Worm (Caenorhabditis elegans) whole organism, young adult: ENCODE measurements around the gene Y48E1C.4.
A peak's percentile ranks its signal among the peaks of the same experiment; 100 is the strongest.

Experiments
- F37B4.10 ChIP-seq: fragments of 200-800 bp; sonication (Bioruptor generic); IDR thresholded peaks from 2 replicates; pipeline ENCODE4 v1.3.6; 2022; ENCODE audit warnings: missing genetic modification characterization, missing compliant biosample characterization
- T07F8.4 ChIP-seq: sonication (generic microtip); optimal IDR thresholded peaks from 2 replicates; lab custom pipeline; 2016; ENCODE audit warnings: mild to moderate bottlenecking, missing genetic modification characterization, moderate library complexity, missing compliant biosample characterization
- Y79H2A.3 ChIP-seq: fragments of 200-800 bp; sonication (Bioruptor generic); conservative IDR thresholded peaks from 2 replicates; pipeline ENCODE4 v1.3.6; 2022; ENCODE audit warnings: missing genetic modification reagents, missing genetic modification characterization, missing compliant biosample characterization
- ZK185.1 ChIP-seq: sonication (generic microtip); optimal IDR thresholded peaks from 2 replicates; lab custom pipeline; 2016; ENCODE audit warnings: mild to moderate bottlenecking, missing genetic modification characterization, missing compliant biosample characterization; ENCODE audit not compliant: poor library complexity, severe bottlenecking
- ama-1 ChIP-seq, 3 experiments: fragments of 150-350 bp in 1 of 3; sonication (generic microtip) in 2 of 3; optimal IDR thresholded peaks; 2 replicates each; lab custom pipeline; 2014 to 2018; ENCODE audit warnings: missing biosample characterization in 2 of 3, missing genetic modification characterization in 2 of 3, missing genetic modification reagents in 2 of 3
- cebp-1 ChIP-seq, 2 experiments: fragments of 200-800 bp in 1 of 2; sonication (Bioruptor generic) in 1 of 2; sonication (generic microtip) in 1 of 2; IDR thresholded peaks in 1 of 2; optimal IDR thresholded peaks in 1 of 2; 2 replicates each; pipeline versions ENCODE4 v1.3.6 to Lab custom; 2017 to 2022; ENCODE audit warnings: missing compliant biosample characterization in 2 of 2, missing genetic modification characterization in 2 of 2, mild to moderate bottlenecking in 1 of 2, missing genetic modification reagents in 1 of 2, moderate library complexity in 1 of 2
- cebp-2 ChIP-seq: fragments of 200-800 bp; sonication (Bioruptor generic); IDR thresholded peaks from 2 replicates; pipeline ENCODE4 v1.3.6; 2022; ENCODE audit warnings: missing genetic modification characterization, missing compliant biosample characterization
- ceh-40 ChIP-seq: fragments of 200-800 bp; sonication (Bioruptor generic); IDR thresholded peaks from 2 replicates; pipeline ENCODE4 v1.3.6; 2022; ENCODE audit warnings: missing genetic modification characterization, missing compliant biosample characterization
- ceh-79 ChIP-seq: sonication (generic microtip); optimal IDR thresholded peaks from 2 replicates; lab custom pipeline; 2017; ENCODE audit warnings: mild to moderate bottlenecking, missing genetic modification characterization, missing compliant biosample characterization
- ceh-91 ChIP-seq: fragments of 200-800 bp; sonication (Bioruptor generic); IDR thresholded peaks from 2 replicates; pipeline ENCODE4 v1.3.6; 2022; ENCODE audit warnings: missing genetic modification reagents, missing genetic modification characterization, missing compliant biosample characterization
- chd-7 ChIP-seq: sonication (generic microtip); optimal IDR thresholded peaks from 2 replicates; lab custom pipeline; 2016; ENCODE audit warnings: mild to moderate bottlenecking, missing genetic modification characterization, moderate library complexity, missing compliant biosample characterization
- die-1 ChIP-seq: sonication (generic microtip); optimal IDR thresholded peaks from 2 replicates; lab custom pipeline; 2016; ENCODE audit warnings: missing genotype, mild to moderate bottlenecking, missing genetic modification characterization, missing compliant biosample characterization
- dpff-1 ChIP-seq: sonication (generic microtip); optimal IDR thresholded peaks from 2 replicates; lab custom pipeline; 2017; ENCODE audit warnings: mild to moderate bottlenecking, missing genetic modification characterization, missing compliant biosample characterization
- egl-44 ChIP-seq: fragments of 200-800 bp; sonication (Bioruptor generic); IDR thresholded peaks from 2 replicates; pipeline ENCODE4 v1.3.6; 2022; ENCODE audit warnings: missing genetic modification reagents, missing genetic modification characterization, missing compliant biosample characterization
- egrh-3 ChIP-seq: fragments of 200-800 bp; sonication (Bioruptor generic); IDR thresholded peaks from 2 replicates; pipeline ENCODE4 v1.3.6; 2022; ENCODE audit warnings: missing genetic modification reagents, missing genetic modification characterization, missing compliant biosample characterization
- hrde-1 ChIP-seq: sonication (generic microtip); optimal IDR thresholded peaks from 2 replicates; lab custom pipeline; 2016; ENCODE audit warnings: missing genetic modification characterization, mild to moderate bottlenecking, missing compliant biosample characterization, moderate library complexity, missing genotype, missing genetic modification reagents, borderline replicate concordance
- let-526 ChIP-seq: fragments of 200-800 bp; sonication (Bioruptor generic); IDR thresholded peaks from 2 replicates; pipeline ENCODE4 v1.3.6; 2022; ENCODE audit warnings: missing genetic modification reagents, missing genetic modification characterization, missing compliant biosample characterization
- lin-26 ChIP-seq: fragments of 200-800 bp; sonication (Bioruptor generic); IDR thresholded peaks from 2 replicates; pipeline ENCODE4 v1.3.6; 2022; ENCODE audit warnings: missing genetic modification reagents, missing genetic modification characterization, missing compliant biosample characterization
- lin-35 ChIP-seq, 3 experiments: fragments of 150-350 bp in 2 of 3; sonication (generic microtip) in 1 of 3; optimal IDR thresholded peaks; 2 replicates each; lab custom pipeline; 2014 to 2018; ENCODE audit warnings: missing biosample characterization in 3 of 3, missing genetic modification characterization in 3 of 3, missing genetic modification reagents in 3 of 3
- lsy-27 ChIP-seq: sonication (generic microtip); optimal IDR thresholded peaks from 2 replicates; lab custom pipeline; 2017; ENCODE audit warnings: missing genetic modification characterization, mild to moderate bottlenecking, missing compliant biosample characterization, antibody characterized with exemption, missing genotype, borderline replicate concordance; ENCODE audit not compliant: insufficient read depth
- madf-3 ChIP-seq: fragments of 200-800 bp; sonication (Bioruptor generic); IDR thresholded peaks from 2 replicates; pipeline ENCODE4 v1.3.6; 2022; ENCODE audit warnings: missing genetic modification reagents, missing genetic modification characterization, missing compliant biosample characterization
- madf-6 ChIP-seq: fragments of 200-800 bp; sonication (Bioruptor generic); IDR thresholded peaks from 2 replicates; pipeline ENCODE4 v1.3.6; 2022; ENCODE audit warnings: missing genetic modification reagents, missing genetic modification characterization, missing compliant biosample characterization
- nfya-2 ChIP-seq: fragments of 200-800 bp; sonication (Bioruptor generic); IDR thresholded peaks from 2 replicates; pipeline ENCODE4 v1.3.6; 2022; ENCODE audit warnings: missing genetic modification reagents, missing genetic modification characterization, missing compliant biosample characterization
- nhr-80 ChIP-seq: sonication (generic microtip); optimal IDR thresholded peaks from 2 replicates; lab custom pipeline; 2016; ENCODE audit warnings: missing genetic modification characterization, missing compliant biosample characterization
- rcor-1 ChIP-seq: fragments of 200-800 bp; sonication (Bioruptor generic); IDR thresholded peaks from 2 replicates; pipeline ENCODE4 v1.3.6; 2022; ENCODE audit warnings: missing genetic modification reagents, missing genetic modification characterization, missing compliant biosample characterization
- rpc-1 ChIP-seq, 2 experiments: fragments of 150-350 bp in 1 of 2; sonication (generic microtip) in 1 of 2; optimal IDR thresholded peaks; 2 replicates each; lab custom pipeline; 2014 to 2018; ENCODE audit warnings: missing biosample characterization in 1 of 2, missing genetic modification characterization in 1 of 2, missing genetic modification reagents in 1 of 2, missing genotype in 1 of 2
- snpc-4 ChIP-seq, 5 experiments: fragments of 150-350 bp in 1 of 5; sonication (generic microtip) in 4 of 5; optimal IDR thresholded peaks; 2 replicates each; lab custom pipeline; 2014 to 2018; ENCODE audit warnings: missing genetic modification characterization in 5 of 5, missing biosample characterization in 3 of 5, antibody characterized with exemption in 2 of 5, mild to moderate bottlenecking in 2 of 5, missing compliant biosample characterization in 2 of 5, missing genotype in 2 of 5, moderate library complexity in 2 of 5, missing genetic modification reagents in 1 of 5
- unc-62 ChIP-seq: fragments of 150-350 bp; optimal IDR thresholded peaks from 2 replicates; lab custom pipeline; 2014; ENCODE audit warnings: missing biosample characterization, missing genetic modification reagents, missing genetic modification characterization
- zfh-2 ChIP-seq: fragments of 200-800 bp; sonication (Bioruptor generic); conservative IDR thresholded peaks from 2 replicates; pipeline ENCODE4 v1.3.6; 2022; ENCODE audit warnings: missing genetic modification reagents, missing genetic modification characterization, missing compliant biosample characterization
- ztf-22 ChIP-seq: fragments of 200-800 bp; sonication (Bioruptor generic); optimal IDR thresholded peaks from 2 replicates; lab custom pipeline; 2018; ENCODE audit warnings: mild to moderate bottlenecking, missing genetic modification characterization, moderate library complexity, missing compliant biosample characterization

Y48E1C.4 gene

ce11 chrII:13436725-13437124 is at the start of gene Y48E1C.4:
TSS of gene Y48E1C.4 (minus strand) at chrII:13436825.
- no peak for TF ChIP-seq ceh-40 (GFP tag; lab: Robert Waterston, UW)
- TF ChIP-seq madf-3 (GFP tag; lab: Robert Waterston, UW) = no peak
- TF ChIP-seq madf-6 = no peak
- no peak for TF ChIP-seq Y79H2A.3
- TF ChIP-seq zfh-2 (GFP tag; lab: Robert Waterston, UW) = no peak
- TF ChIP-seq ztf-22 (GFP tag; lab: Kevin White, UChicago) = no peak
- no peak for TF ChIP-seq lin-35 (GFP tag; optimal IDR thresholded peaks at IDR 0.05; lab: Kevin White, UChicago)
- no peak for TF ChIP-seq F37B4.10 (GFP tag; lab: Robert Waterston, UW)
- no peak for TF ChIP-seq egrh-3 (GFP tag; lab: Robert Waterston, UW)
- no peak for TF ChIP-seq nfya-2 (GFP tag; lab: Robert Waterston, UW)
- TF ChIP-seq lsy-27 (tag; lab: Kevin White, UChicago) = no peak
- TF ChIP-seq nhr-80 (tag; lab: Kevin White, UChicago) = no peak
- TF ChIP-seq T07F8.4 (tag; lab: Kevin White, UChicago) = no peak
- no peak for TF ChIP-seq unc-62
- no peak for TF ChIP-seq rpc-1 (optimal IDR thresholded peaks at IDR 0.05; lab: Kevin White, UChicago)
- TF ChIP-seq rpc-1 (tag; optimal IDR thresholded peaks at IDR 0.05; lab: Kevin White, UChicago) = no peak
- TF ChIP-seq rcor-1 (GFP tag; lab: Robert Waterston, UW) = no peak
- TF ChIP-seq snpc-4 (GFP tag; optimal IDR thresholded peaks at IDR 0.05; lab: Kevin White, UChicago) = no peak
- TF ChIP-seq snpc-4 (tag; optimal IDR thresholded peaks at IDR 0.05; lab: Kevin White, UChicago) = no peak
- TF ChIP-seq die-1 (tag; lab: Kevin White, UChicago) = no peak

DNA sequence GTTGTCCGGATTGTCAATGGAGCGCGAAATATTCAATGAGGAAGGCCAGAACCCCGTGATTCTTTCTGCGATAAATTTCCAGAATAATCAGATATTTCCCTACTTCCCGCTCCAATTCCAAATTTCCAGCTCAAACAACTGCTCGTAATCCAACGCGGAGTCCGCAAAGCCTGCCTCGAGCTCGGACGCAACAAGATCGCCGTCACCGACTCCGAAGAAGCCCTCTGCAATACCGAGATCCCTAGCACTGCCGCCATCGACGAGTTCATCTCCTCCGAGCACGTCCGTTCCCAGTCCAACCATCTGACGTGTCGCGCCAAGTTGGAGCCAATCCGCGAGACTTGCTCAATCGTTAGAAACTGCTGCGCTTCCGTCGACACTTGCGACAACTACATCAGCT is 48.5 kb upstream of the Y48E1C.4 start:
- TF ChIP-seq madf-3 (GFP tag; lab: Robert Waterston, UW) (no peak), lin-26 (GFP tag; lab: Robert Waterston, UW) (no peak), zfh-2 (GFP tag; lab: Robert Waterston, UW) (peak; percentile 66)
- TF ChIP-seq, all 124 proteins: peak for 1

DNA sequence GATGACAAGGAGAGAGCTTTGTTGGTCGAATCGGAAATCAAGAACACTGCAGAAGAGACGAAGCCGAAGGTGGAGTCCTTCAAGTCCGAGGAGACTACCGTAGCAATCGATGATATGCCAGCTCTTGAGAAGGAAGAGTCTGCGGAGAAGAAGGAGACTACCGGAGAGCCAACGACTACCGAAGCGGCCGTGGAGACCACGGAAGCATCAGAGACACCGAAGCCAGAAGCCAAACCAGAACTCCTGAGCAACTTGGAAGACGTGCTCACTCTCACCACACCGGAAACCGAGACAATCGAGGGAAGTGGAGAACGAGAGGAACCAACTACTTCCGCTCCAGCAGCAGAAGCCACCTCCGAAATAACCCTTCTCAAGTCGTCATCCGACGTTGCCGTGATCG is 47.5 kb upstream of the Y48E1C.4 start:
- TF ChIP-seq let-526 (GFP tag; lab: Robert Waterston, UW) = no peak
- 0 out of 2 replicates have a peak, but pooled peaks have one; percentile 11 for TF ChIP-seq nfya-2 (GFP tag; lab: Robert Waterston, UW)
- TF ChIP-seq unc-62 = no peak
- no peak for TF ChIP-seq hrde-1
- no peak for TF ChIP-seq cebp-1 (GFP tag; IDR thresholded peaks at IDR 0.05; lab: Robert Waterston, UW)
- no peak for TF ChIP-seq cebp-1 (tag; optimal IDR thresholded peaks at IDR 0.05; lab: Kevin White, UChicago)
- no peak for TF ChIP-seq ceh-91
- no peak for TF ChIP-seq ama-1 (optimal IDR thresholded peaks at IDR 0.05; lab: Kevin White, UChicago)
- TF ChIP-seq ama-1 (GFP tag; optimal IDR thresholded peaks at IDR 0.05; lab: Kevin White, UChicago) = no peak
- TF ChIP-seq cebp-2 (GFP tag; lab: Robert Waterston, UW) = no peak
- no peak for TF ChIP-seq egl-44 (GFP tag; lab: Robert Waterston, UW)
- TF ChIP-seq zfh-2 (GFP tag; lab: Robert Waterston, UW) = peak; percentile 62
- TF ChIP-seq ZK185.1 (tag; lab: Kevin White, UChicago) = no peak
- TF ChIP-seq chd-7 (tag; lab: Kevin White, UChicago) = no peak
- TF ChIP-seq dpff-1 (tag; lab: Kevin White, UChicago) = no peak
- TF ChIP-seq snpc-4 (GFP tag; optimal IDR thresholded peaks at IDR 0.05; lab: Kevin White, UChicago) = no peak
- no peak for TF ChIP-seq snpc-4 (tag; optimal IDR thresholded peaks at IDR 0.05; lab: Kevin White, UChicago)
- TF ChIP-seq ceh-79 = no peak
